Fruit fly (Drosophila melanogaster) whole organism, prepupa: Measurements from ENCODE around the gene NTPase.

Experiments used
- CG10669 ChIP-seq: fragments of 200-800 bp; sonication (Bioruptor generic); optimal IDR thresholded peaks from 3 replicates; lab custom pipeline; 2018; ENCODE audit warnings: missing biosample characterization, mild to moderate bottlenecking, missing genetic modification characterization, moderate library complexity
- CG11902 ChIP-seq: fragments of 200-800 bp; sonication (Bioruptor generic); optimal IDR thresholded peaks from 3 replicates; lab custom pipeline; 2016; ENCODE audit warnings: missing biosample characterization, missing genetic modification characterization
- CG15336 ChIP-seq: fragments of 200-800 bp; sonication (Bioruptor generic); IDR thresholded peaks from 2 replicates; pipeline ENCODE4 v1.3.6; 2022; ENCODE audit warnings: missing biosample characterization, missing genetic modification characterization
- CG1621 ChIP-seq: fragments of 200-800 bp; sonication (Bioruptor generic); optimal IDR thresholded peaks from 3 replicates; lab custom pipeline; 2018; ENCODE audit warnings: missing biosample characterization, mild to moderate bottlenecking, missing genetic modification characterization
- CG3032 ChIP-seq: fragments of 200-800 bp; optimal IDR thresholded peaks from 2 replicates; lab custom pipeline; 2019; ENCODE audit warnings: missing biosample characterization, mild to moderate bottlenecking, missing genetic modification characterization, moderate library complexity
- CG32006 ChIP-seq: fragments of 200-800 bp; sonication (Bioruptor generic); optimal IDR thresholded peaks from 3 replicates; lab custom pipeline; 2017; ENCODE audit warnings: missing biosample characterization, mild to moderate bottlenecking, missing genetic modification characterization
- CG6163 ChIP-seq: fragments of 200-800 bp; sonication (Bioruptor generic); IDR thresholded peaks from 3 replicates; pipeline ENCODE4 v1.3.6; 2022; ENCODE audit warnings: missing biosample characterization, missing genetic modification characterization
- CG6276 ChIP-seq: fragments of 200-800 bp; sonication (Bioruptor generic); optimal IDR thresholded peaks from 2 replicates; lab custom pipeline; 2017; ENCODE audit warnings: missing biosample characterization, mild to moderate bottlenecking, missing genetic modification characterization
- CG6808 ChIP-seq: fragments of 200-800 bp; sonication (Bioruptor generic); optimal IDR thresholded peaks from 3 replicates; lab custom pipeline; 2017; ENCODE audit warnings: missing biosample characterization, missing genetic modification characterization, mild to moderate bottlenecking, moderate library complexity, missing genetic modification reagents
- CG6854 ChIP-seq: fragments of 200-800 bp; sonication (Bioruptor generic); optimal IDR thresholded peaks from 2 replicates; lab custom pipeline; 2017; ENCODE audit warnings: missing biosample characterization, mild to moderate bottlenecking, missing genetic modification characterization
- CG7368 ChIP-seq: fragments of 200-800 bp; sonication (Bioruptor generic); optimal IDR thresholded peaks from 3 replicates; lab custom pipeline; 2016; ENCODE audit warnings: missing biosample characterization, missing genetic modification characterization
- CG8319 ChIP-seq: fragments of 200-800 bp; sonication (Bioruptor generic); optimal IDR thresholded peaks from 3 replicates; lab custom pipeline; 2016; ENCODE audit warnings: missing biosample characterization, missing genetic modification characterization
- CG9139 ChIP-seq: fragments of 200-800 bp; sonication (Bioruptor generic); optimal IDR thresholded peaks from 3 replicates; lab custom pipeline; 2017; ENCODE audit warnings: missing biosample characterization, mild to moderate bottlenecking, missing genetic modification characterization
- Eip78C ChIP-seq: fragments of 200-800 bp; sonication (Bioruptor generic); peaks from one replicate; lab custom pipeline; 2016; ENCODE audit warnings: missing biosample characterization, missing genetic modification characterization
- Eip93F ChIP-seq: fragments of 200-800 bp; sonication (Bioruptor generic); optimal IDR thresholded peaks from 2 replicates; lab custom pipeline; 2016; ENCODE audit warnings: missing biosample characterization, mild to moderate bottlenecking, missing genetic modification characterization
- Ets21C ChIP-seq: fragments of 200-800 bp; sonication (Bioruptor generic); optimal IDR thresholded peaks from 3 replicates; lab custom pipeline; 2016; ENCODE audit warnings: missing biosample characterization, missing genetic modification characterization
- Ets96B ChIP-seq: fragments of 200-800 bp; optimal IDR thresholded peaks from 2 replicates; lab custom pipeline; 2019; ENCODE audit warnings: missing biosample characterization, mild to moderate bottlenecking, missing genetic modification characterization, moderate library complexity
- Gug ChIP-seq: fragments of 200-800 bp; sonication (Bioruptor generic); IDR thresholded peaks from 2 replicates; pipeline ENCODE4 v1.3.6; 2022; ENCODE audit warnings: missing biosample characterization, missing genetic modification characterization
- Hr4 ChIP-seq: fragments of 200-800 bp; sonication (Bioruptor generic); optimal IDR thresholded peaks from 3 replicates; lab custom pipeline; 2016; ENCODE audit warnings: missing biosample characterization, missing genetic modification characterization
- OdsH ChIP-seq: fragments of 200-800 bp; sonication (Bioruptor generic); optimal IDR thresholded peaks from 3 replicates; lab custom pipeline; 2016; ENCODE audit warnings: missing biosample characterization, missing genetic modification characterization
- Sox102F ChIP-seq: fragments of 200-800 bp; sonication (Bioruptor generic); optimal IDR thresholded peaks from 2 replicates; lab custom pipeline; 2016; ENCODE audit warnings: missing biosample characterization, mild to moderate bottlenecking, missing genetic modification characterization
- Sox14 ChIP-seq: fragments of 200-800 bp; sonication (Bioruptor generic); optimal IDR thresholded peaks from 3 replicates; lab custom pipeline; 2016; ENCODE audit warnings: missing biosample characterization, missing genetic modification characterization
- achi ChIP-seq: fragments of 200-800 bp; sonication (Bioruptor generic); optimal IDR thresholded peaks from 3 replicates; lab custom pipeline; 2016; ENCODE audit warnings: missing biosample characterization, missing genetic modification characterization
- acj6 ChIP-seq: fragments of 200-800 bp; sonication (Bioruptor generic); optimal IDR thresholded peaks from 3 replicates; lab custom pipeline; 2016; ENCODE audit warnings: missing biosample characterization, missing genetic modification characterization
- cyc ChIP-seq: fragments of 200-800 bp; sonication (Bioruptor generic); optimal IDR thresholded peaks from 3 replicates; lab custom pipeline; 2016; ENCODE audit warnings: missing biosample characterization, missing genetic modification characterization
- dac ChIP-seq: fragments of 200-800 bp; sonication (Bioruptor generic); optimal IDR thresholded peaks from 2 replicates; lab custom pipeline; 2017; ENCODE audit warnings: missing biosample characterization, mild to moderate bottlenecking, missing genetic modification characterization
- dsx ChIP-seq: fragments of 200-800 bp; optimal IDR thresholded peaks from 3 replicates; lab custom pipeline; 2019; ENCODE audit warnings: missing biosample characterization, mild to moderate bottlenecking, missing genetic modification characterization, moderate library complexity; ENCODE audit not compliant: poor library complexity, severe bottlenecking
- eg ChIP-seq: fragments of 200-800 bp; sonication (Bioruptor generic); IDR thresholded peaks from 3 replicates; pipeline ENCODE4 v1.3.6; 2022; ENCODE audit warnings: missing biosample characterization, missing genetic modification characterization
- fkh ChIP-seq: fragments of 200-800 bp; sonication (Bioruptor generic); optimal IDR thresholded peaks from 3 replicates; lab custom pipeline; 2017; ENCODE audit warnings: missing biosample characterization, mild to moderate bottlenecking, missing genetic modification characterization, moderate library complexity
- net ChIP-seq: fragments of 200-800 bp; sonication (Bioruptor generic); optimal IDR thresholded peaks from 3 replicates; lab custom pipeline; 2016; ENCODE audit warnings: missing biosample characterization, missing genetic modification characterization
- salr ChIP-seq, 2 experiments: fragments of 200-800 bp; sonication (Bioruptor generic); optimal IDR thresholded peaks; 3 replicates each; lab custom pipeline; 2016 to 2018; ENCODE audit warnings: missing biosample characterization in 2 of 2, missing genetic modification characterization in 2 of 2, mild to moderate bottlenecking in 1 of 2
- spab ChIP-seq: fragments of 200-800 bp; sonication (Bioruptor generic); optimal IDR thresholded peaks from 2 replicates; lab custom pipeline; 2017; ENCODE audit warnings: missing biosample characterization, mild to moderate bottlenecking, missing genetic modification characterization, missing genetic modification reagents
- ss ChIP-seq, 2 experiments: fragments of 200-800 bp; sonication (Bioruptor generic); optimal IDR thresholded peaks; 2 replicates in 1 of 2; 3 replicates in 1 of 2; lab custom pipeline; 2017 to 2018; ENCODE audit warnings: mild to moderate bottlenecking in 2 of 2, missing biosample characterization in 2 of 2, missing genetic modification characterization in 2 of 2, moderate library complexity in 1 of 2
- svp ChIP-seq: fragments of 200-800 bp; sonication (Bioruptor generic); peaks from one replicate; lab custom pipeline; 2016; ENCODE audit warnings: missing biosample characterization, missing genetic modification characterization
- vri ChIP-seq: fragments of 200-800 bp; sonication (Bioruptor generic); optimal IDR thresholded peaks from 3 replicates; lab custom pipeline; 2016; ENCODE audit warnings: missing biosample characterization, mild to moderate bottlenecking, missing genetic modification characterization

NTPase gene

DNA sequence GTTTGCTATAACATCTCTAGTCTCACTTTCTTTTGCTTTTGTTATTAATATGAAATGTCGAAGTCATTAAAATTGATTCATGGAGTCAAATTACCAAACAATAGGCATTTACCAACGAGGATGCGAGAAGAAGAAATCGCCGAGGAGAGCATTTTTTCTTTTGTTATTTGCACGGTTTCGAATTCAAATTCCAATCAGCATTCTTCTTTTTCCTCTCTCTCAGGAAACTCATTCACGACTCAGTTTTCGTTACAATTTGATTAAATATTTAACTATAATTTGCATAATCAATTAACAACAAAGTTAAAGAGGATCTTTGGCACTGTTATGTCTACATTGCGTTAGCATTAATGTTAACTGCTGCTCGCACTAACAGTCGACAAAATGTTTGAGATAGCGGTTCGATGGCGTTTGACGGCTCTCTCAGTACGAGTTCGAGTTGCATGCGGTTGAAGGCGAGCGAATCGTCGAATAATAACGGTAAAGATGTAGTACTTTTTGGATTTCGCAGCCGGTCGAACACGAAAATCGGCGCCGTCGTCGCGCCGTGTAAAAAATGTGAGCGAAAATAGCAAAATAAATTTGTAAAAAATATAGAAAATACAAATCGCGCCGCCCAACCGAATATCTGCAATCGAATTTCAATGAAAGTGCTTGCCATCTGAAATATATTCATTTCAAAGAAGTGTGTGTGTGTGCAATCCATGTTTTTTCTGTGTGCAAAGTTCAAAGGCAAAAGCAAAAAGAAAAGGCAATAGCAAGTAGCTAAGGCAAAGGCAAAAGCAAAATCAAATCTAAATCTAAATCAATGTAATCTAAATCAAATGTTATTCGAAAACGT, 2.3 kb upstream of the NTPase start:
- TF ChIP-seq fkh (GFP tag; lab: Kevin White, UChicago) = no peak
- TF ChIP-seq ss (GFP tag; optimal IDR thresholded peaks at IDR 0.05; lab: Kevin White, UChicago) = peak in 1 of 2 experiments; percentile 13
- peak; percentile 3 for TF ChIP-seq CG32006 (GFP tag; lab: Kevin White, UChicago)
- TF ChIP-seq CG9139 (GFP tag; lab: Kevin White, UChicago) = no peak
- TF ChIP-seq CG11902 (GFP tag; lab: Kevin White, UChicago) = no peak
- peak; percentile 21; the same call in 1 of the 3 replicates for TF ChIP-seq CG6163 (GFP tag; lab: Robert Waterston, UW)
- peak in 1 of 2 experiments; percentile 19 for TF ChIP-seq salr (GFP tag; optimal IDR thresholded peaks at IDR 0.05; lab: Kevin White, UChicago)
- no peak for TF ChIP-seq CG7368 (GFP tag; lab: Kevin White, UChicago)
- peak; percentile 71 for TF ChIP-seq Eip78C (GFP tag; lab: Kevin White, UChicago)
- no peak for TF ChIP-seq OdsH (GFP tag; lab: Kevin White, UChicago)
- TF ChIP-seq svp (GFP tag; lab: Kevin White, UChicago) = peak; percentile 76
- TF ChIP-seq, all 60 proteins: peak for 6

DNA sequence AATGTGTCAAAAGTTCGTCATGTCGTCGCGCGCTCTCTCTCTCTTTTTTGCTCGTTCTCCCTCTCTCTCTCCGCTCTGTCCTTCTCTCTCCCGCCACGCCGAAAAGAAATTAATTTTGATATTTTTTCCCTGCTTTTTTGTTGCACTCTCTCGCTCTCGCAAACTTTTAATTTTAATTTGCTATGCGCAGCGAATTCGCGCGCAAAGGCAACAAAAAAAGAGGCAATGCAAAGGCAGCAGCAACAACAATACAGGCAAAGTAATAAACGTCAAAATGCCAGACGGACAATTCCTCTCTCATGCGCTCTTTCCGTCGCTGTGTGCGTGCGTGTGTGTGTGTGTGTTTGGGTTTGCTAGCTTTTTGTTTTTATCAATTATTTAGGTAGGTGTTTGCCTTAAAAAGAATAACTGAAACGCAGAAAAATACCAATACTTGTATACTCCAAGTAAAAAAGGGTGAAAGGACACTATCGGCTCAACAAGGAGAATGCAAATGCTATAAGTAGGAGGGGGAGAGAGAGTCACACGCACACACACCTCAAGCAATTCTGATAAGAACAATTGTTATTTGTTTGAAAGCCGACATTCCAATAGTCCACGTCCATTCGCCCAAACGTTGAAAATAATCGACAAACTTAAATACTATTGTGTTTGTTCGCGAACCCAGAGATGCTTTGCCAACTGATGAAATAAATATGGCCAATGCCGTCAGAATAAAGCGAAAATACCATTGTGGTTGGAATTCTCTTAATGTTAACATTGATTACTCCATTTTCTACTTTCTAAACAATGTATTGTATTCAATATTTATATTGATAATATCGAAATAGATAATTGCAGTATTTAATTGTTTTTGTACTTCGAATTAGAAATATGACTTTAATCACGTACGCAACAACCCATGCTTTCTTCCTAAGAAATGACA, 1.2 kb upstream of the NTPase start:
- TF ChIP-seq net (GFP tag; lab: Kevin White, UChicago) = peak; percentile 17
- TF ChIP-seq CG1621 (tag; lab: Kevin White, UChicago) = peak; percentile 24
- TF ChIP-seq vri = peak; percentile 23
- no peak for TF ChIP-seq Sox14 (GFP tag; lab: Kevin White, UChicago)
- TF ChIP-seq CG6276 (GFP tag; lab: Kevin White, UChicago) = peak; percentile 44
- TF ChIP-seq CG8319 (GFP tag; lab: Kevin White, UChicago) = no peak
- TF ChIP-seq CG6163 (GFP tag; lab: Robert Waterston, UW) = peak; percentile 52; the same call in 2 of the 3 replicates
- peak; percentile 65 for TF ChIP-seq CG6808 (GFP tag; lab: Kevin White, UChicago)
- TF ChIP-seq Sox102F (GFP tag; lab: Kevin White, UChicago) = peak; percentile 41
- TF ChIP-seq Ets96B (tag; lab: Kevin White, UChicago) = peak; percentile 19
- TF ChIP-seq CG3032 (tag; lab: Kevin White, UChicago) = peak; percentile 27
- TF ChIP-seq eg (GFP tag; lab: Robert Waterston, UW) = peak; percentile 58; the same call in 2 of the 3 replicates
- TF ChIP-seq CG10669 (GFP tag; lab: Kevin White, UChicago) = peak; percentile 14
- TF ChIP-seq ss (GFP tag; optimal IDR thresholded peaks at IDR 0.05; lab: Kevin White, UChicago) = peak; percentile 67 to 78
- TF ChIP-seq dac (GFP tag; lab: Kevin White, UChicago) = peak; percentile 20
- no peak for TF ChIP-seq Ets21C
- no peak for TF ChIP-seq cyc (GFP tag; lab: Kevin White, UChicago)
- peak; percentile 52; the same call in 1 of the 2 replicates for TF ChIP-seq CG15336 (GFP tag; lab: Robert Waterston, UW)
- no peak for TF ChIP-seq Hr4 (GFP tag; lab: Kevin White, UChicago)
- peak; percentile 25 for TF ChIP-seq spab (GFP tag; lab: Kevin White, UChicago)
- no peak for TF ChIP-seq acj6
- TF ChIP-seq Gug (GFP tag; lab: Robert Waterston, UW) = no peak
- TF ChIP-seq dsx = peak; percentile 62
- peak; percentile 83 for TF ChIP-seq Eip78C (GFP tag; lab: Kevin White, UChicago)
- TF ChIP-seq achi (GFP tag; lab: Kevin White, UChicago) = peak; percentile 59
- peak; percentile 30 for TF ChIP-seq CG9139 (GFP tag; lab: Kevin White, UChicago)
- TF ChIP-seq Eip93F (GFP tag; lab: Kevin White, UChicago) = peak; percentile 13
- TF ChIP-seq CG6854 (GFP tag; lab: Kevin White, UChicago) = peak; percentile 47
